Worm (Caenorhabditis elegans): ENCODE results near the gene R07B7.8.

Gene R07B7.8

ce11 chrV:12040823-12041606 is 43.1 kb downstream of the R07B7.8 start, which contains the start of the genes kup-1 and F10C2.4 (continued):
- TF ChIP-seq nhr-237 (tag; optimal IDR thresholded peaks at IDR 0.05) = peak; percentile 5

ce11 chrV:12039755-12040154 is 44.4 kb downstream of the R07B7.8 start:
- TF ChIP-seq cnd-1 (tag; optimal IDR thresholded peaks at IDR 0.05) = no peak
- no peak for TF ChIP-seq ham-2 (GFP tag; optimal IDR thresholded peaks at IDR 0.05)
- no peak for TF ChIP-seq flh-1 (GFP tag; optimal IDR thresholded peaks at IDR 0.05)
- TF ChIP-seq lsy-2 (tag; optimal IDR thresholded peaks at IDR 0.05) = no peak
- peak; percentile 74 for TF ChIP-seq nhr-2 (tag; optimal IDR thresholded peaks at IDR 0.05)
- TF ChIP-seq ceh-43 (GFP tag; optimal IDR thresholded peaks at IDR 0.05) = peak; percentile 51
- no peak for TF ChIP-seq nhr-237 (tag; optimal IDR thresholded peaks at IDR 0.05)
- TF ChIP-seq mls-2 (tag; optimal IDR thresholded peaks at IDR 0.05) = peak; percentile 39
- TF ChIP-seq elt-3 (tag; optimal IDR thresholded peaks at IDR 0.05) = no peak
- no peak for TF ChIP-seq lin-13 (tag; optimal IDR thresholded peaks at IDR 0.05)
- TF ChIP-seq sptf-1 (tag; optimal IDR thresholded peaks at IDR 0.05) = no peak

- TF ChIP-seq flh-1 (GFP tag; optimal IDR thresholded peaks at IDR 0.05) (no peak), blmp-1 (tag; optimal IDR thresholded peaks at IDR 0.05) (no peak), ceh-83 (GFP tag; optimal IDR thresholded peaks at IDR 0.05) (no peak), ceh-39 (tag; optimal IDR thresholded peaks at IDR 0.05) (no peak), nhr-237 (tag; optimal IDR thresholded peaks at IDR 0.05) (no peak), pha-4 (tag; optimal IDR thresholded peaks at IDR 0.05) (peak; percentile 35), unc-120 (tag; optimal IDR thresholded peaks at IDR 0.05; ENCODE audit: poor library complexity, severe bottlenecking) (peak; percentile 34), M03D4.4 (tag; optimal IDR thresholded peaks at IDR 0.05) (peak; percentile 12), unc-62 (GFP tag; optimal IDR thresholded peaks at IDR 0.05) (no peak), mls-2 (tag; optimal IDR thresholded peaks at IDR 0.05) (peak; percentile 50), ham-2 (GFP tag; optimal IDR thresholded peaks at IDR 0.05) (peak; percentile 70), lsy-2 (tag; optimal IDR thresholded peaks at IDR 0.05) (no peak)
Observed at ce11 chrV:12038783-12039182, 45.3 kb downstream of the R07B7.8 start.

- TF ChIP-seq unc-62 (GFP tag; optimal IDR thresholded peaks at IDR 0.05) (no peak), ceh-83 (GFP tag; optimal IDR thresholded peaks at IDR 0.05) (peak; percentile 76), ceh-43 (GFP tag; optimal IDR thresholded peaks at IDR 0.05) (no peak), mls-2 (tag; optimal IDR thresholded peaks at IDR 0.05) (no peak), sem-2 (GFP tag; optimal IDR thresholded peaks at IDR 0.05) (peak; percentile 10), hlh-1 (tag; optimal IDR thresholded peaks at IDR 0.05) (no peak), blmp-1 (tag; optimal IDR thresholded peaks at IDR 0.05) (no peak)
Observed at ce11 chrV:12038317-12038716, 45.8 kb downstream of the R07B7.8 start.

ce11 chrV:12037889-12038288 is 46.2 kb downstream of the R07B7.8 start:
- TF ChIP-seq ham-2 (GFP tag; optimal IDR thresholded peaks at IDR 0.05) (no peak), lsy-2 (tag; optimal IDR thresholded peaks at IDR 0.05) (no peak), ces-1 (GFP tag; optimal IDR thresholded peaks at IDR 0.05) (no peak), mab-5 (tag; optimal IDR thresholded peaks at IDR 0.05) (no peak), unc-62 (GFP tag; optimal IDR thresholded peaks at IDR 0.05) (no peak), ztf-11 (tag; optimal IDR thresholded peaks at IDR 0.05) (no peak), drap-1 (GFP tag; optimal IDR thresholded peaks at IDR 0.05) (no peak), mep-1 (tag; optimal IDR thresholded peaks at IDR 0.05) (no peak), ceh-83 (GFP tag; optimal IDR thresholded peaks at IDR 0.05) (no peak), hlh-1 (tag; optimal IDR thresholded peaks at IDR 0.05) (no peak), nhr-12 (tag; optimal IDR thresholded peaks at IDR 0.05) (no peak), mls-2 (tag; optimal IDR thresholded peaks at IDR 0.05) (no peak), cnd-1 (tag; optimal IDR thresholded peaks at IDR 0.05) (no peak), nhr-237 (tag; optimal IDR thresholded peaks at IDR 0.05) (no peak), tbx-8 (GFP tag; optimal IDR thresholded peaks at IDR 0.05) (no peak), blmp-1 (tag; optimal IDR thresholded peaks at IDR 0.05) (no peak)

ce11 chrV:12036129-12036528 is 48.0 kb downstream of the R07B7.8 start:
- TF ChIP-seq ces-1 (GFP tag; optimal IDR thresholded peaks at IDR 0.05) = peak; percentile 67
- no peak for TF ChIP-seq unc-62 (GFP tag; optimal IDR thresholded peaks at IDR 0.05)
